Worm (Caenorhabditis elegans): Measurements from ENCODE around the gene col-157.

- TF ChIP-seq blmp-1 (tag; optimal IDR thresholded peaks at IDR 0.05) (no peak), ces-1 (GFP tag; optimal IDR thresholded peaks at IDR 0.05) (no peak), unc-39 (tag; optimal IDR thresholded peaks at IDR 0.05) (no peak)
Observed at ce11 chrV:11497475-11497874, 13.6 kb downstream of the col-157 start.
